Worm (Caenorhabditis elegans) whole organism, L1 larva: Measurements from ENCODE around the gene F56D6.11.

ENCODE experiments used
- aly-2 ChIP-seq: fragments of 150-350 bp; optimal IDR thresholded peaks from 2 replicates; lab custom pipeline; 2014; ENCODE audit warnings: missing biosample characterization, missing genetic modification characterization
- ama-1 ChIP-seq: fragments of 150-350 bp; optimal IDR thresholded peaks from 2 replicates; lab custom pipeline; 2014
- blmp-1 ChIP-seq: fragments of 150-350 bp; optimal IDR thresholded peaks from 2 replicates; lab custom pipeline; 2014; ENCODE audit warnings: missing biosample characterization, missing genetic modification characterization
- ceh-82 ChIP-seq, 3 experiments: fragments of 150-350 bp in 1 of 3; sonication (generic microtip) in 2 of 3; optimal IDR thresholded peaks; 2 replicates each; lab custom pipeline; 2014 to 2017; ENCODE audit warnings: missing biosample characterization in 3 of 3, missing genetic modification characterization in 3 of 3
- efl-1 ChIP-seq, 4 experiments: fragments of 150-350 bp; optimal IDR thresholded peaks in 3 of 4; peaks in 1 of 4; 1 replicate in 1 of 4; 2 replicates in 3 of 4; lab custom pipeline; 2014; ENCODE audit warnings: missing biosample characterization in 2 of 4, missing genetic modification characterization in 2 of 4, missing genetic modification reagents in 2 of 4
- egl-27 ChIP-seq, 2 experiments: fragments of 150-350 bp in 1 of 2; sonication (generic microtip); optimal IDR thresholded peaks; 3 replicates each; lab custom pipeline; 2017 to 2018; ENCODE audit warnings: missing biosample characterization in 2 of 2, missing genetic modification characterization in 2 of 2, missing genetic modification reagents in 2 of 2
- lin-35 ChIP-seq, 2 experiments: fragments of 150-350 bp; optimal IDR thresholded peaks; 2 replicates each; lab custom pipeline; 2014; ENCODE audit warnings: missing biosample characterization in 2 of 2, missing genetic modification characterization in 2 of 2, missing genetic modification reagents in 2 of 2
- nhr-12 ChIP-seq: sonication (generic microtip); optimal IDR thresholded peaks from 2 replicates; lab custom pipeline; 2017; ENCODE audit warnings: missing biosample characterization, missing genetic modification characterization
- nhr-20 ChIP-seq: sonication (generic microtip); optimal IDR thresholded peaks from 2 replicates; lab custom pipeline; 2016; ENCODE audit warnings: mild to moderate bottlenecking, missing genetic modification characterization, missing compliant biosample characterization
- nhr-76 ChIP-seq: sonication (generic microtip); optimal IDR thresholded peaks from 2 replicates; lab custom pipeline; 2017; ENCODE audit warnings: missing biosample characterization, missing genetic modification characterization
- nhr-77 ChIP-seq: fragments of 150-350 bp; optimal IDR thresholded peaks from 2 replicates; lab custom pipeline; 2014; ENCODE audit warnings: missing biosample characterization, missing genetic modification characterization
- pag-3 ChIP-seq: sonication (generic microtip); optimal IDR thresholded peaks from 2 replicates; lab custom pipeline; 2017; ENCODE audit warnings: missing genetic modification characterization, mild to moderate bottlenecking, missing compliant biosample characterization, antibody characterized with exemption, borderline replicate concordance; ENCODE audit not compliant: insufficient read depth
- skn-1 ChIP-seq: fragments of 150-350 bp; optimal IDR thresholded peaks from 2 replicates; lab custom pipeline; 2014; ENCODE audit warnings: missing biosample characterization, missing genetic modification characterization
- ztf-4 ChIP-seq: fragments of 150-350 bp; optimal IDR thresholded peaks from 2 replicates; lab custom pipeline; 2014; ENCODE audit warnings: missing biosample characterization, missing genetic modification characterization

ce11 chrIV:3921898-3922297 is 15.6 kb upstream of the F56D6.11 start, which contains the start of gene clec-67:
- TF ChIP-seq ztf-4 (tag; lab: Kevin White, UChicago) = no peak
- TF ChIP-seq aly-2 (tag; lab: Kevin White, UChicago) = no peak
- no peak for TF ChIP-seq pag-3 (tag; lab: Kevin White, UChicago)
- TF ChIP-seq lin-35 (GFP tag; optimal IDR thresholded peaks at IDR 0.05; lab: Kevin White, UChicago) = no peak
- no peak for TF ChIP-seq nhr-12 (tag; lab: Kevin White, UChicago)
- no peak for TF ChIP-seq blmp-1
- no peak for TF ChIP-seq nhr-20 (tag; lab: Kevin White, UChicago)
- TF ChIP-seq nhr-77 (tag; lab: Kevin White, UChicago) = no peak
- TF ChIP-seq efl-1 (optimal IDR thresholded peaks at IDR 0.05; lab: Kevin White, UChicago) = no peak
- no peak for TF ChIP-seq efl-1 (GFP tag; optimal IDR thresholded peaks at IDR 0.05 in 1 of 2; lab: Kevin White, UChicago)
- TF ChIP-seq ama-1 = no peak
- no peak for TF ChIP-seq ceh-82 (tag; optimal IDR thresholded peaks at IDR 0.05; lab: Kevin White, UChicago)
- no peak for TF ChIP-seq nhr-76 (tag; lab: Kevin White, UChicago)
- TF ChIP-seq egl-27 (tag; optimal IDR thresholded peaks at IDR 0.05; lab: Kevin White, UChicago) = no peak
- no peak for TF ChIP-seq skn-1 (tag; lab: Kevin White, UChicago)
